Worm (Caenorhabditis elegans): ENCODE measurements around the gene dnj-23.
A peak's percentile ranks its signal among the peaks of the same experiment; 100 is the strongest.

Gene dnj-23

DNA sequence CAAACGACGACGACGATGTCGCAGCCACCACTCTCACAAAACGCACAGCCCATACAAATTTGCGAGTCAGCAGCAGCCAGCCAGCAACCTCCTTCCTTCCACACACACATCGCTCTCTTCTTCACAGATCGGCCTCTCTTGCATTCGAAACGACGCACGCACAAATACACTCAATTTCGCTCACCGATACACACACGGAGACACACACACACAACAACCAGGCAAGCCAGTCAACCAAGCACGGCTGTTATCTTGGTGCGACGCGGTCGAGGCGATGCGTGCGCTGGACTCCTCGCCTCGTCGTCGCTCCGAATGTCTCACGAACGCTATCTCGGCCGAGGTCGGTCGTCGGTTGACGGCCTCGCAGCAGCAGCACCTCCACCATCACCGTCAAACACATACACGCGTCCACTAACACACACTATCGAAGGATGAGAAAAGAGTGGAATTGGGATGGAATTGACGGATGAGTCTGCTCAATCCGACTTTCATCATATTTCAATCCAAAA is 48.0 kb downstream of the dnj-23 start:
- no peak for TF ChIP-seq bed-3 (GFP tag; optimal IDR thresholded peaks at IDR 0.05)
- TF ChIP-seq elt-3 (tag; optimal IDR thresholded peaks at IDR 0.05), result peak; percentile 45
- peak; percentile 72 for TF ChIP-seq ceh-83 (GFP tag; optimal IDR thresholded peaks at IDR 0.05)
- peak; percentile 98 for TF ChIP-seq ham-2 (GFP tag; optimal IDR thresholded peaks at IDR 0.05)
- peak; percentile 88 for TF ChIP-seq sptf-1 (tag; optimal IDR thresholded peaks at IDR 0.05)
- peak; percentile 77 for TF ChIP-seq unc-62 (GFP tag; optimal IDR thresholded peaks at IDR 0.05)
- peak; percentile 60 for TF ChIP-seq nhr-12 (tag; optimal IDR thresholded peaks at IDR 0.05)
- peak; percentile 86 for TF ChIP-seq cnd-1 (tag; optimal IDR thresholded peaks at IDR 0.05)
- peak; percentile 37 for TF ChIP-seq sem-2 (GFP tag; optimal IDR thresholded peaks at IDR 0.05)
- peak; percentile 93 for TF ChIP-seq pha-4 (tag; optimal IDR thresholded peaks at IDR 0.05)
- TF ChIP-seq drap-1 (GFP tag; optimal IDR thresholded peaks at IDR 0.05), result peak; percentile 89
- peak; percentile 72 for TF ChIP-seq ceh-43 (GFP tag; optimal IDR thresholded peaks at IDR 0.05)
- TF ChIP-seq flh-1 (GFP tag; optimal IDR thresholded peaks at IDR 0.05), result no peak
- peak; percentile 67 for TF ChIP-seq nhr-2 (tag; optimal IDR thresholded peaks at IDR 0.05)
- peak; percentile 83 for TF ChIP-seq M03D4.4 (tag; optimal IDR thresholded peaks at IDR 0.05)
- peak; percentile 72 for TF ChIP-seq lsy-2 (tag; optimal IDR thresholded peaks at IDR 0.05)
- peak; percentile 85 for TF ChIP-seq lin-13 (tag; optimal IDR thresholded peaks at IDR 0.05)
- TF ChIP-seq ztf-11 (tag; optimal IDR thresholded peaks at IDR 0.05), result peak; percentile 96
- peak; percentile 93 for TF ChIP-seq unc-120 (tag; optimal IDR thresholded peaks at IDR 0.05; ENCODE audit: poor library complexity, severe bottlenecking)
- peak; percentile 71 for TF ChIP-seq nhr-237 (tag; optimal IDR thresholded peaks at IDR 0.05)
- TF ChIP-seq tbx-8 (GFP tag; optimal IDR thresholded peaks at IDR 0.05), result peak; percentile 48
- no peak for TF ChIP-seq blmp-1 (tag; optimal IDR thresholded peaks at IDR 0.05)
- TF ChIP-seq mab-5 (tag; optimal IDR thresholded peaks at IDR 0.05), result no peak
- TF ChIP-seq zip-8 (tag; optimal IDR thresholded peaks at IDR 0.05), result no peak
- no peak for TF ChIP-seq snpc-4 (tag; optimal IDR thresholded peaks at IDR 0.05)
- TF ChIP-seq mls-2 (tag; optimal IDR thresholded peaks at IDR 0.05), result peak; percentile 82
- peak; percentile 6 for TF ChIP-seq elt-1 (tag; optimal IDR thresholded peaks at IDR 0.05; ENCODE audit: borderline replicate concordance, insufficient read depth)
- peak; percentile 92 for TF ChIP-seq mep-1 (tag; optimal IDR thresholded peaks at IDR 0.05)
- TF ChIP-seq nhr-28 (tag; optimal IDR thresholded peaks at IDR 0.05), result no peak
- TF ChIP-seq hlh-1 (tag; optimal IDR thresholded peaks at IDR 0.05), result peak; percentile 97
- TF ChIP-seq unc-39 (tag; optimal IDR thresholded peaks at IDR 0.05), result peak; percentile 76
- TF ChIP-seq ces-1 (GFP tag; optimal IDR thresholded peaks at IDR 0.05), result peak; percentile 56
- TF ChIP-seq lin-32 (GFP tag; optimal IDR thresholded peaks at IDR 0.05), result peak; percentile 1
- no peak for TF ChIP-seq nhr-76 (tag; optimal IDR thresholded peaks at IDR 0.05)

DNA sequence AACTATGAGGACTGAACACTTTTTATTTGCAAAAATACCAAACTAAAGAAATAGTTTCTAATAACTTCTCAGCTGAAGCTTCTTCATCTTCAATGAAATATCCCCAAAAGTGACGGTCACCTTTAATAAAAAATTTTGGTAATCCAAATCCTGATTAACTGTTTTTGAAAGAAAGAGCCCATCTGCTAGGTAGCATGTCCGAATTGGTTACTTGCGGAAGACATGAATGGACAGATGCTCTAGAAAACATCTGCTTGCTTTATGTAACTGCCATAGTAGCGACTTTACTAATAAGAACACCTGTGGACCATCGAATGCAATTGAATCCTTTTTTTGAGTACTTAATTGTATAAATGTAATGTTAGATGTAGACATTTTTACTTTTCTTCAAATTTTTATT is 49.4 kb downstream of the dnj-23 start:
- TF ChIP-seq unc-120 (tag; optimal IDR thresholded peaks at IDR 0.05; ENCODE audit: poor library complexity, severe bottlenecking), result no peak
- TF ChIP-seq nhr-76 (tag; optimal IDR thresholded peaks at IDR 0.05), result no peak
- no peak for TF ChIP-seq ztf-11 (tag; optimal IDR thresholded peaks at IDR 0.05)
- TF ChIP-seq lin-32 (GFP tag; optimal IDR thresholded peaks at IDR 0.05), result peak; percentile 66
- no peak for TF ChIP-seq elt-1 (tag; optimal IDR thresholded peaks at IDR 0.05; ENCODE audit: borderline replicate concordance, insufficient read depth)
- TF ChIP-seq tbx-8 (GFP tag; optimal IDR thresholded peaks at IDR 0.05), result no peak
- TF ChIP-seq pha-4 (tag; optimal IDR thresholded peaks at IDR 0.05), result no peak
- TF ChIP-seq nhr-237 (tag; optimal IDR thresholded peaks at IDR 0.05), result no peak
- no peak for TF ChIP-seq M03D4.4 (tag; optimal IDR thresholded peaks at IDR 0.05)
- peak; percentile 76 for TF ChIP-seq cnd-1 (tag; optimal IDR thresholded peaks at IDR 0.05)
- no peak for TF ChIP-seq ceh-43 (GFP tag; optimal IDR thresholded peaks at IDR 0.05)
- no peak for TF ChIP-seq nhr-12 (tag; optimal IDR thresholded peaks at IDR 0.05)
- TF ChIP-seq drap-1 (GFP tag; optimal IDR thresholded peaks at IDR 0.05), result no peak
- TF ChIP-seq hlh-1 (tag; optimal IDR thresholded peaks at IDR 0.05), result no peak

Measured in whole organism, mixed stage, embryonic.